Fruit fly (Drosophila melanogaster): ENCODE measurements around the gene CG42714.
A peak's percentile ranks its signal among the peaks of the same experiment; 100 is the strongest.

CG42714 gene

DNA sequence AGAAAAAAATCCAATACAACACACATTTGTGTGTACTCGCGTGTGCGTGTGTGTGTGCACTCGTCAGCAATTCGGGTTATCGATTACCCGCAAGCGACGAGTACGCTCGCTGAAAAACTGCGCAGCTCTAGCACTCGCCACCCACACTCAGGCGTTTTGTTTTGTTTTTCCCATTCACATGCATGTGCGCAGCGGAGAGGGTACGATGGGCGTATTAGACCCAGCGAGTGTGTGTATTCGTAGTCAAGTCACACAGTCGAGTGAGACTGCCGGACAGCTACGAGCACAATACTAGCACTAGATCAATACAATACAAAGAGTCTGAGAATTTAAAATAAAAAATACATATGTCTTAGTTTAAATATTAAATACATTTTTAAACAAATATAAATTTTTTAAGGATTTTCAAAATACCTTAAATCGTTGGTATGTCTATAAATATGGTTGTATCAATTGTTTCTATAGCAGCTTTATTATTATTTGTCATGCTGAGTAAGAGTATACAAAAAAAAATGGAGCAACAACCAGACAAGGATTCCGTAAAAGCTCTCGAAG is 48.9 kb downstream of the CG42714 start, which contains the start of the genes D19B and CG43293 (continued):
- no peak for TF ChIP-seq hkb (optimal IDR thresholded peaks at IDR 0.05)
- TF ChIP-seq hkb (GFP tag; IDR thresholded peaks at IDR 0.05): peak; percentile 91
- TF ChIP-seq HLHmδ (GFP tag; optimal IDR thresholded peaks at IDR 0.05): peak; percentile 81
- peak; percentile 53; the same call in 1 of the 2 replicates for TF ChIP-seq Scr (GFP tag; IDR thresholded peaks at IDR 0.05; ENCODE audit: partially characterized antibody)
- peak; percentile 81 for TF ChIP-seq CG6765 (GFP tag; optimal IDR thresholded peaks at IDR 0.05)
- TF ChIP-seq chn (GFP tag; optimal IDR thresholded peaks at IDR 0.05): peak; percentile 96
- peak; percentile 89 for TF ChIP-seq CG13775 (GFP tag; optimal IDR thresholded peaks at IDR 0.05)
- TF ChIP-seq ato (GFP tag; IDR thresholded peaks at IDR 0.05; ENCODE audit: partially characterized antibody): peak; percentile 62
- TF ChIP-seq lab (GFP tag; optimal IDR thresholded peaks at IDR 0.05): peak; percentile 93
- TF ChIP-seq CG9932 (GFP tag; IDR thresholded peaks at IDR 0.05): peak; percentile 95
- TF ChIP-seq D19B (GFP tag; optimal IDR thresholded peaks at IDR 0.05): peak; percentile 100
- peak; percentile 88 for TF ChIP-seq bowl (GFP tag; IDR thresholded peaks at IDR 0.05)
- TF ChIP-seq seq (GFP tag; IDR thresholded peaks at IDR 0.05): peak; percentile 78
- TF ChIP-seq Optix (GFP tag; IDR thresholded peaks at IDR 0.05): peak; percentile 93
- TF ChIP-seq sim (GFP tag; IDR thresholded peaks at IDR 0.05): peak; percentile 69
- TF ChIP-seq pb (GFP tag; optimal IDR thresholded peaks at IDR 0.05): peak; percentile 80
- TF ChIP-seq lola (GFP tag; optimal IDR thresholded peaks at IDR 0.05): peak in 1 of 3 experiments; percentile 66
- peak; percentile 91 for TF ChIP-seq onecut (GFP tag; IDR thresholded peaks at IDR 0.05)
- TF ChIP-seq al (GFP tag; IDR thresholded peaks at IDR 0.05): peak; percentile 83
- peak; percentile 91 for TF ChIP-seq bab2 (GFP tag; optimal IDR thresholded peaks at IDR 0.05)
- TF ChIP-seq Awh (GFP tag; IDR thresholded peaks at IDR 0.05): peak; percentile 93
- TF ChIP-seq dpn (GFP tag; optimal IDR thresholded peaks at IDR 0.05): peak; percentile 92 to 93
- TF ChIP-seq her (GFP tag; optimal IDR thresholded peaks at IDR 0.05): peak; percentile 88
- TF ChIP-seq ci (GFP tag; IDR thresholded peaks at IDR 0.05): peak; percentile 97
- TF ChIP-seq CG43689 (GFP tag; IDR thresholded peaks at IDR 0.05): peak; percentile 70
- no peak for TF ChIP-seq Lpt (GFP tag; optimal IDR thresholded peaks at IDR 0.05)
- peak; percentile 90 for TF ChIP-seq CG8924 (tag; optimal IDR thresholded peaks at IDR 0.05)
- peak; percentile 91 for TF ChIP-seq CG12942 (GFP tag; optimal IDR thresholded peaks at IDR 0.05)
- peak; percentile 58; the same call in 1 of the 2 replicates for TF ChIP-seq CG4360 (GFP tag; IDR thresholded peaks at IDR 0.05)
- TF ChIP-seq CG18619 (GFP tag; optimal IDR thresholded peaks at IDR 0.05): peak; percentile 87
- TF ChIP-seq Sry-β (GFP tag; optimal IDR thresholded peaks at IDR 0.05): peak; percentile 84
- TF ChIP-seq sens-2 (GFP tag; IDR thresholded peaks at IDR 0.05): peak; percentile 64
- no peak; the same call in 1 of the 2 replicates for TF ChIP-seq GATAe (GFP tag; conservative IDR thresholded peaks at IDR 0.05)
- TF ChIP-seq CG6813 (GFP tag; optimal IDR thresholded peaks at IDR 0.05): peak; percentile 86
- TF ChIP-seq Eip74EF (GFP tag; optimal IDR thresholded peaks at IDR 0.05): no peak
- TF ChIP-seq CG32772 (GFP tag; IDR thresholded peaks at IDR 0.05): peak; percentile 85
- TF ChIP-seq CG4730 (GFP tag; IDR thresholded peaks at IDR 0.05): peak; percentile 86
- TF ChIP-seq CG10209 (GFP tag; optimal IDR thresholded peaks at IDR 0.05): peak; percentile 91
- no peak for TF ChIP-seq Trl (optimal IDR thresholded peaks at IDR 0.05)
- TF ChIP-seq Trl (GFP tag; optimal IDR thresholded peaks at IDR 0.05): peak; percentile 87
- peak; percentile 78 for TF ChIP-seq lbe (GFP tag; optimal IDR thresholded peaks at IDR 0.05)
- TF ChIP-seq Mrtf (GFP tag; IDR thresholded peaks at IDR 0.05): peak; percentile 89
- TF ChIP-seq CG15269 (tag; optimal IDR thresholded peaks at IDR 0.05): peak; percentile 89
- TF ChIP-seq CG42726 (GFP tag; IDR thresholded peaks at IDR 0.05; ENCODE audit: partially characterized antibody): no peak
- peak; percentile 23 for TF ChIP-seq sima (GFP tag; optimal IDR thresholded peaks at IDR 0.05)
- peak; percentile 91 for TF ChIP-seq CG7987 (GFP tag; optimal IDR thresholded peaks at IDR 0.05)
- no peak for TF ChIP-seq nau (GFP tag; optimal IDR thresholded peaks at IDR 0.05)
- TF ChIP-seq repo (GFP tag; optimal IDR thresholded peaks at IDR 0.05): peak; percentile 79
- TF ChIP-seq tin (GFP tag; optimal IDR thresholded peaks at IDR 0.05): peak; percentile 92
- peak; percentile 78 for TF ChIP-seq NC2β (GFP tag; optimal IDR thresholded peaks at IDR 0.05)
